Worm (Caenorhabditis elegans) whole organism, early embryonic: ENCODE measurements around the gene ugt-4.

Experiments used
- B0310.2 ChIP-seq: sonication (generic microtip); optimal IDR thresholded peaks from 2 replicates; lab custom pipeline; 2016; ENCODE audit warnings: mild to moderate bottlenecking, missing genetic modification characterization, missing compliant biosample characterization
- F13C5.2 ChIP-seq: sonication (generic microtip); optimal IDR thresholded peaks from 2 replicates; lab custom pipeline; 2017; ENCODE audit warnings: mild to moderate bottlenecking, missing genetic modification characterization, inconsistent platforms, missing compliant biosample characterization
- ceh-13 ChIP-seq: fragments of 200-800 bp; sonication (Bioruptor generic); optimal IDR thresholded peaks from 2 replicates; lab custom pipeline; 2018; ENCODE audit warnings: mild to moderate bottlenecking, missing genetic modification characterization, missing compliant biosample characterization
- ets-7 ChIP-seq: sonication (generic microtip); optimal IDR thresholded peaks from 2 replicates; lab custom pipeline; 2016; ENCODE audit warnings: missing genotype, missing genetic modification characterization, missing compliant biosample characterization
- hmbx-1 ChIP-seq: sonication (generic microtip); optimal IDR thresholded peaks from 2 replicates; lab custom pipeline; 2016; ENCODE audit warnings: mild to moderate bottlenecking, missing genetic modification characterization, missing compliant biosample characterization
- hmg-4 ChIP-seq: fragments of 200-800 bp; sonication (Bioruptor generic); optimal IDR thresholded peaks from 2 replicates; lab custom pipeline; 2018; ENCODE audit warnings: mild to moderate bottlenecking, missing genetic modification characterization, missing compliant biosample characterization
- sea-1 ChIP-seq: fragments of 200-800 bp; sonication (Bioruptor generic); conservative IDR thresholded peaks from 2 replicates; pipeline ENCODE4 v1.3.6; 2022; ENCODE audit warnings: missing genetic modification characterization, missing compliant biosample characterization
- tbx-37 ChIP-seq: fragments of 200-800 bp; sonication (Bioruptor generic); conservative IDR thresholded peaks from 2 replicates; pipeline ENCODE4 v1.3.6; 2022; ENCODE audit warnings: missing genetic modification reagents, missing genetic modification characterization, missing compliant biosample characterization

ce11 chrV:12803274-12803673 lies 8.1 kb upstream of the ugt-4 start, which contains the start of gene srbc-45:
- TF ChIP-seq hmbx-1 (tag; lab: Kevin White, UChicago): no peak
- TF ChIP-seq hmg-4: no peak
- TF ChIP-seq ceh-13: no peak
- TF ChIP-seq F13C5.2 (tag; lab: Kevin White, UChicago): no peak
- no peak for TF ChIP-seq B0310.2 (tag; lab: Kevin White, UChicago)
- no peak for TF ChIP-seq sea-1 (GFP tag; lab: Robert Waterston, UW)
- no peak for TF ChIP-seq tbx-37 (GFP tag; lab: Robert Waterston, UW)
- no peak for TF ChIP-seq ets-7 (tag; lab: Kevin White, UChicago)
